Worm (Caenorhabditis elegans) whole organism, young adult: ENCODE results near the gene epg-4.

Source experiments
- D2030.7 ChIP-seq: fragments of 200-800 bp; sonication (Bioruptor generic); IDR thresholded peaks from 2 replicates; pipeline ENCODE4 v1.3.6; 2022; ENCODE audit warnings: missing genetic modification reagents, missing genetic modification characterization, missing compliant biosample characterization
- egrh-3 ChIP-seq: fragments of 200-800 bp; sonication (Bioruptor generic); IDR thresholded peaks from 2 replicates; pipeline ENCODE4 v1.3.6; 2022; ENCODE audit warnings: missing genetic modification reagents, missing genetic modification characterization, missing compliant biosample characterization
- hlh-26 ChIP-seq: fragments of 200-800 bp; sonication (Bioruptor generic); conservative IDR thresholded peaks from 2 replicates; pipeline ENCODE4 v1.3.6; 2022; ENCODE audit warnings: missing genetic modification reagents, missing genetic modification characterization, missing compliant biosample characterization
- unc-62 ChIP-seq: fragments of 150-350 bp; optimal IDR thresholded peaks from 2 replicates; lab custom pipeline; 2014; ENCODE audit warnings: missing biosample characterization, missing genetic modification reagents, missing genetic modification characterization
- ztf-18 ChIP-seq: sonication (generic microtip); optimal IDR thresholded peaks from 2 replicates; lab custom pipeline; 2016; ENCODE audit warnings: missing genotype, mild to moderate bottlenecking, missing genetic modification characterization, missing compliant biosample characterization

- TF ChIP-seq unc-62 (GFP tag; lab: Kevin White, UChicago) (peak; percentile 29), D2030.7 (GFP tag; lab: Robert Waterston, UW) (no peak), egrh-3 (peak; percentile 60; the same call in 1 of the 2 replicates), hlh-26 (no peak), ztf-18 (tag; lab: Kevin White, UChicago) (peak; percentile 18)
Measured at ce11 chrIII:7155631-7156030, 26.3 kb upstream of the epg-4 start.
